Worm (Caenorhabditis elegans): ENCODE data around the gene srh-79.

DNA sequence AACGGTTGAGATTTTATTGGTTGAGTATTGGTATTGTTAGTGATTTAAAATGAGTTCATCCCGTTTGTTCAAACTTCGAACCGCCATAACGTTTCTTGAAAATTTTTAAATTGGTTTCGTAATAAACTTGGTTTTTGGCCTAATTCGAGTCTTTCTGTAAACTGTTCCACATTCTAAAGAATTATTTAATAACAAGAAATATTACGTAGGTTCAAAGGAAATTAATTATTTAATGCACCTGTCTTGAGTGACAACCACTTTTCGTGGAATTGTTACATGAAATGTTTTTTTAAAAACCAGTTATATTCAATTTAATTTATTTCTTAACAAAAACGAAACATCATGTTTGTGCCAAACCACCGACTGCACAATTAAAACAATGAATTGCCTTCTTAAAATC lies 3.7 kb downstream of the srh-79 start:
- TF ChIP-seq ztf-29 (GFP tag; IDR thresholded peaks at IDR 0.05) (no peak), ref-1 (GFP tag; conservative IDR thresholded peaks at IDR 0.05) (no peak), cog-1 (tag; optimal IDR thresholded peaks at IDR 0.05) (no peak), klf-2 (GFP tag; conservative IDR thresholded peaks at IDR 0.05) (no peak), T22C8.4 (GFP tag; IDR thresholded peaks at IDR 0.05) (no peak), flt-1 (GFP tag; IDR thresholded peaks at IDR 0.05) (no peak), ztf-23 (GFP tag; IDR thresholded peaks at IDR 0.05) (no peak)
